Worm (Caenorhabditis elegans): ENCODE results near the gene Y75B8A.23.

Y75B8A.23 gene

ce11 chrIII:12250114-12250792, at the start of gene Y75B8A.23, which contains the start of gene tim-1:
Y75B8A.23 (plus strand) TSS chrIII:12250660.
tim-1 (minus strand) TSS chrIII:12250164.
- peak; percentile 56 to 87 for TF ChIP-seq daf-16 (GFP tag; optimal IDR thresholded peaks at IDR 0.05)
- peak; percentile 88 for TF ChIP-seq daf-16 (tag; optimal IDR thresholded peaks at IDR 0.05)
- TF ChIP-seq daf-12 (tag; optimal IDR thresholded peaks at IDR 0.05): no peak
- TF ChIP-seq pha-4 (GFP tag; IDR thresholded peaks at IDR 0.05): peak; percentile 81; the same call in 1 of the 2 replicates
- TF ChIP-seq pha-4 (tag; optimal IDR thresholded peaks at IDR 0.05): no peak
- TF ChIP-seq spr-3 (GFP tag; optimal IDR thresholded peaks at IDR 0.05): peak; percentile 90
- peak; percentile 16 for TF ChIP-seq lin-15B (tag; optimal IDR thresholded peaks at IDR 0.05)
- no peak for TF ChIP-seq lin-39 (tag; optimal IDR thresholded peaks at IDR 0.05)
- peak; percentile 60 for TF ChIP-seq zip-2 (tag; optimal IDR thresholded peaks at IDR 0.05)
- TF ChIP-seq nhr-41 (GFP tag; IDR thresholded peaks at IDR 0.05): peak; percentile 62
- TF ChIP-seq lin-38 (GFP tag; IDR thresholded peaks at IDR 0.05): peak; percentile 93
- peak; percentile 92 for TF ChIP-seq nhr-11 (tag; optimal IDR thresholded peaks at IDR 0.05)
- TF ChIP-seq aly-2 (tag; optimal IDR thresholded peaks at IDR 0.05): no peak
- TF ChIP-seq ctbp-1 (GFP tag; IDR thresholded peaks at IDR 0.05): peak; percentile 85
- peak; percentile 69; the same call in 1 of the 2 replicates for TF ChIP-seq ceh-20 (GFP tag; IDR thresholded peaks at IDR 0.05)
- TF ChIP-seq cey-2 (tag; optimal IDR thresholded peaks at IDR 0.05; ENCODE audit: borderline replicate concordance, insufficient read depth): no peak
- peak; percentile 91 for TF ChIP-seq nhr-6 (tag; optimal IDR thresholded peaks at IDR 0.05)
- TF ChIP-seq daf-19 (GFP tag; conservative IDR thresholded peaks at IDR 0.05): no peak
- no peak for TF ChIP-seq skn-1 (tag; optimal IDR thresholded peaks at IDR 0.05)
- TF ChIP-seq hlh-11 (tag; optimal IDR thresholded peaks at IDR 0.05): peak; percentile 90
- peak; percentile 54 for TF ChIP-seq Y5F2A.4 (GFP tag; optimal IDR thresholded peaks at IDR 0.05)
- no peak for TF ChIP-seq zip-11 (GFP tag; IDR thresholded peaks at IDR 0.05)
- TF ChIP-seq duxl-1 (tag; optimal IDR thresholded peaks at IDR 0.05; ENCODE audit: poor library complexity): peak; percentile 86
- peak; percentile 39; the same call in 1 of the 2 replicates for TF ChIP-seq dmd-8 (GFP tag; IDR thresholded peaks at IDR 0.05)
- peak; percentile 98 for TF ChIP-seq dve-1 (tag; optimal IDR thresholded peaks at IDR 0.05; ENCODE audit: insufficient read depth)
- TF ChIP-seq hlh-30 (tag; optimal IDR thresholded peaks at IDR 0.05; ENCODE audit: insufficient read depth): peak; percentile 92
- peak; percentile 57 for TF ChIP-seq Y48G9A.11 (GFP tag; IDR thresholded peaks at IDR 0.05)
- TF ChIP-seq rbr-2 (tag; optimal IDR thresholded peaks at IDR 0.05): peak; percentile 92
- TF ChIP-seq snpc-4 (tag; optimal IDR thresholded peaks at IDR 0.05): peak; percentile 99
- peak; percentile 37 for TF ChIP-seq pqm-1 (tag; optimal IDR thresholded peaks at IDR 0.05)
- no peak for TF ChIP-seq F26F4.8 (GFP tag; conservative IDR thresholded peaks at IDR 0.05)
- TF ChIP-seq mes-2 (tag; optimal IDR thresholded peaks at IDR 0.05; ENCODE audit: poor library complexity, severe bottlenecking): peak; percentile 96
- TF ChIP-seq mxl-3 (GFP tag; optimal IDR thresholded peaks at IDR 0.05): no peak
- peak; percentile 89 for TF ChIP-seq arid-1 (GFP tag; conservative IDR thresholded peaks at IDR 0.05)
- peak; percentile 33 for TF ChIP-seq R02D3.7 (tag; optimal IDR thresholded peaks at IDR 0.05)
- TF ChIP-seq gei-8 (GFP tag; optimal IDR thresholded peaks at IDR 0.05): peak; percentile 60
- peak; percentile 19 to 36 for TF ChIP-seq ZK546.5 (tag; optimal IDR thresholded peaks at IDR 0.05)
- TF ChIP-seq nhr-111 (GFP tag; optimal IDR thresholded peaks at IDR 0.05): no peak
- peak; percentile 90 for TF ChIP-seq dmd-9 (GFP tag; IDR thresholded peaks at IDR 0.05)
- peak; percentile 42; the same call in 1 of the 2 replicates for TF ChIP-seq ZK337.2 (GFP tag; IDR thresholded peaks at IDR 0.05)
- no peak for TF ChIP-seq nhr-10 (tag; optimal IDR thresholded peaks at IDR 0.05)
- peak; percentile 73 for TF ChIP-seq jun-1 (tag; optimal IDR thresholded peaks at IDR 0.05)
- peak; percentile 100 for TF ChIP-seq ama-1 (optimal IDR thresholded peaks at IDR 0.05)
- no peak for TF ChIP-seq tag-97 (GFP tag; IDR thresholded peaks at IDR 0.05)
- TF ChIP-seq ces-1 (GFP tag; optimal IDR thresholded peaks at IDR 0.05): no peak
- TF ChIP-seq hif-1 (tag; optimal IDR thresholded peaks at IDR 0.05): peak; percentile 24 to 73
- 0 out of 2 replicates have a peak, but pooled peaks have one; percentile 34 for TF ChIP-seq F44E2.7 (GFP tag; IDR thresholded peaks at IDR 0.05)
- TF ChIP-seq lin-29 (GFP tag; IDR thresholded peaks at IDR 0.05): peak; percentile 36
- peak; percentile 91 for TF ChIP-seq zfp-3 (GFP tag; conservative IDR thresholded peaks at IDR 0.05)
- TF ChIP-seq lin-1 (GFP tag; IDR thresholded peaks at IDR 0.05): peak; percentile 75

Data from whole organism, L4 larva.